Worm (Caenorhabditis elegans): ENCODE results near the gene hbl-1.
A peak's percentile ranks its signal among the peaks of the same experiment; 100 is the strongest.

hbl-1 gene

ce11 chrX:5841060-5841642 is 19.2 kb downstream of the hbl-1 start, which contains the start of gene puf-9 (continued):
- TF ChIP-seq hlh-12 (tag; optimal IDR thresholded peaks at IDR 0.05) (no peak), ztf-6 (GFP tag; IDR thresholded peaks at IDR 0.05) (peak; percentile 59; the same call in 1 of the 2 replicates), pbrm-1 (GFP tag; IDR thresholded peaks at IDR 0.05) (peak; percentile 97)

ce11 chrX:5847268-5847667 is 25.3 kb downstream of the hbl-1 start:
- TF ChIP-seq chd-7 (tag; optimal IDR thresholded peaks at IDR 0.05) = peak; percentile 19
- no peak for TF ChIP-seq C06A6.2 (GFP tag; conservative IDR thresholded peaks at IDR 0.05)
- peak; percentile 87 for TF ChIP-seq cebp-1 (GFP tag; IDR thresholded peaks at IDR 0.05)
- TF ChIP-seq cebp-1 (tag; optimal IDR thresholded peaks at IDR 0.05) = peak; percentile 98
- no peak for TF ChIP-seq rcor-1 (GFP tag; IDR thresholded peaks at IDR 0.05)
- TF ChIP-seq bed-2 (GFP tag; IDR thresholded peaks at IDR 0.05) = no peak
- no peak for TF ChIP-seq somi-1 (GFP tag; optimal IDR thresholded peaks at IDR 0.05)
- peak; percentile 13 for TF ChIP-seq F10E7.11 (tag; optimal IDR thresholded peaks at IDR 0.05)
- peak; percentile 23 for TF ChIP-seq F52B5.7 (tag; optimal IDR thresholded peaks at IDR 0.05)
- TF ChIP-seq unc-130 (GFP tag; optimal IDR thresholded peaks at IDR 0.05) = no peak
- peak in 1 of 3 experiments; percentile 41 for TF ChIP-seq lin-35 (GFP tag; optimal IDR thresholded peaks at IDR 0.05)
- no peak for TF ChIP-seq madf-10 (tag; optimal IDR thresholded peaks at IDR 0.05)
- TF ChIP-seq K12H6.12 (tag; optimal IDR thresholded peaks at IDR 0.05) = peak; percentile 4
- no peak for TF ChIP-seq snpc-4 (GFP tag; optimal IDR thresholded peaks at IDR 0.05)
- TF ChIP-seq snpc-4 (tag; optimal IDR thresholded peaks at IDR 0.05) = no peak
- TF ChIP-seq hsf-1 (GFP tag; IDR thresholded peaks at IDR 0.05) = no peak
- TF ChIP-seq hmg-20 (GFP tag; IDR thresholded peaks at IDR 0.05) = no peak

DNA sequence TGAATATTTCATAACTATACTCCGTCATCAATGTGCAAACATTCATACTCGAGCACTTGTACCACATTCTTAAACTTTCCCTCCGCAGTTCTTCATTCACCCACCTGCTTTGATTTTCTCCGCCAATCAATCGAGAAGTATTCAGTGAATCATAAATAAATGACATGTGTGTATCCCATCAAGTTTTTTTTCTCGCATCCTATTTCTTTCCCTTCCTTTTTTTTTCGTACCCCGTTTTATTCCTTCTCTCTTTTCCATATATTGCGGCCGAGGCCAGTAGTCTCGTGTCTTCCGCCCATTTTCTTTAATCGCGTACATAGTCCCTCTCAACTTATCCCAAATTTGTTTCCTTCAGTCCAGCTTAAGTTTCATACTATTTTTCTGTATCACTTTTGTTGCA is 26.8 kb downstream of the hbl-1 start, which contains the start of gene atat-2:
Gene atat-2 (plus strand): TSS at position 398 of the 400 bp plus-strand sequence.
- TF ChIP-seq egrh-3 (GFP tag; IDR thresholded peaks at IDR 0.05) (no peak), dpff-1 (tag; optimal IDR thresholded peaks at IDR 0.05) (no peak), cebp-1 (GFP tag; IDR thresholded peaks at IDR 0.05) (no peak), cebp-1 (tag; optimal IDR thresholded peaks at IDR 0.05) (peak; percentile 4), ztf-26 (tag; optimal IDR thresholded peaks at IDR 0.05) (no peak)

ce11 chrX:5850472-5850871 is 28.5 kb downstream of the hbl-1 start:
- no peak for TF ChIP-seq ceh-40 (GFP tag; IDR thresholded peaks at IDR 0.05)
- no peak for TF ChIP-seq lag-1 (GFP tag; IDR thresholded peaks at IDR 0.05)
- no peak for TF ChIP-seq ztf-18 (tag; optimal IDR thresholded peaks at IDR 0.05)
- TF ChIP-seq tbp1 (GFP tag; optimal IDR thresholded peaks at IDR 0.05) = no peak
- TF ChIP-seq lin-40 (tag; optimal IDR thresholded peaks at IDR 0.05) = no peak

DNA sequence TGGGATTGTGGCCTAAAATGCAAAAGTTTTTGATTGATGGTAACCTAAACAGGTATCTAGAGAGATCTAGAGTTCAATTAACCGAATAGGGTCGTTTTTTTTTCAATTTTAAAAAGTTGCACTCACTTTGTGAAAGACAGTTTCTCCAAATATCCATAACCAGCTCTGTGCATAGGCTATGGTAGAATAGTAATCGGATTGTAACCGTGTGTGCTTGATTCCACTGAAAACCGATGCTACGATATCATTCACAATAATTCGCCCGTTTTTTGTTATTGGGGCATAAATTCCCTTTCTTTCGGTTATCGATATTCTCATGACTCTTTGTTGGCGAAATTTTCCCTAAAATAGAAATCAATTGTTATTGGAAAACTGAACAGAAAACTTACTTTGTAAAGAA is 30.2 kb downstream of the hbl-1 start:
- TF ChIP-seq lin-35 (GFP tag; optimal IDR thresholded peaks at IDR 0.05) (no peak), attf-6 (GFP tag; IDR thresholded peaks at IDR 0.05) (no peak), lin-54 (GFP tag; optimal IDR thresholded peaks at IDR 0.05) (no peak), die-1 (tag; optimal IDR thresholded peaks at IDR 0.05) (no peak), hrde-1 (tag; optimal IDR thresholded peaks at IDR 0.05; ENCODE audit: borderline replicate concordance) (no peak), mcd-1 (GFP tag; IDR thresholded peaks at IDR 0.05) (no peak), F22D6.2 (tag; optimal IDR thresholded peaks at IDR 0.05) (no peak), ceh-79 (tag; optimal IDR thresholded peaks at IDR 0.05) (no peak), Y53G8AR.9 (GFP tag; conservative IDR thresholded peaks at IDR 0.05) (no peak), lin-26 (GFP tag; IDR thresholded peaks at IDR 0.05) (no peak), lsl-1 (GFP tag; optimal IDR thresholded peaks at IDR 0.05) (no peak), madf-3 (GFP tag; IDR thresholded peaks at IDR 0.05) (no peak), madf-10 (tag; optimal IDR thresholded peaks at IDR 0.05) (no peak), ztf-26 (tag; optimal IDR thresholded peaks at IDR 0.05) (no peak), cebp-2 (GFP tag; IDR thresholded peaks at IDR 0.05) (no peak), ama-1 (optimal IDR thresholded peaks at IDR 0.05) (no peak), ama-1 (GFP tag; optimal IDR thresholded peaks at IDR 0.05) (no peak), hsf-1 (GFP tag; IDR thresholded peaks at IDR 0.05) (no peak), attf-3 (GFP tag; conservative IDR thresholded peaks at IDR 0.05) (no peak), tbp1 (GFP tag; optimal IDR thresholded peaks at IDR 0.05) (no peak), Y56A3A.18 (GFP tag; IDR thresholded peaks at IDR 0.05) (no peak)

All from whole organism, young adult.